Worm (Caenorhabditis elegans): Measurements from ENCODE around the gene bca-1.

DNA sequence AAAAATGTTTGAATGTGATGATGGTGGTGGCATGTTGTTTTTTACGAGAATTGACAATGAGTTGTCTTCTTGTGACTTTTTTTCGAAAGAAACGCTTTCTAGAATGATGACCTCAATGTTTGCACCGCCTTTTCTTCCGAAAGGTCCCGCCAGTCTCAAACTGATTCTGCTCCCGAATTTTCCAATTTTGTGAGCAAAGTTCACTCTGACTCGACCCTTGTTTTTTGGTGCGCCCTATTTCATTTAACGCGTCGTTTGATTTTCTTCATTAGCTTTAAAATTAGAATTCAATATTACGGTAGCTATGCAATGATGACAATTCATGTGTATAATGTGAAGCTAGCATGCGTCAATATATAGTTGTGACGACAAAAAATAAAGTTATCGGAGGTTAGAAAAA, 26.1 kb upstream of the bca-1 start, which contains the start of gene lite-1:
- TF ChIP-seq dao-5 (tag; optimal IDR thresholded peaks at IDR 0.05) (no peak), W03F9.2 (tag; optimal IDR thresholded peaks at IDR 0.05) (no peak), him-1 (tag; optimal IDR thresholded peaks at IDR 0.05) (no peak)
